Fruit fly (Drosophila melanogaster): ENCODE results near the gene Nnk.

Nnk gene

DNA sequence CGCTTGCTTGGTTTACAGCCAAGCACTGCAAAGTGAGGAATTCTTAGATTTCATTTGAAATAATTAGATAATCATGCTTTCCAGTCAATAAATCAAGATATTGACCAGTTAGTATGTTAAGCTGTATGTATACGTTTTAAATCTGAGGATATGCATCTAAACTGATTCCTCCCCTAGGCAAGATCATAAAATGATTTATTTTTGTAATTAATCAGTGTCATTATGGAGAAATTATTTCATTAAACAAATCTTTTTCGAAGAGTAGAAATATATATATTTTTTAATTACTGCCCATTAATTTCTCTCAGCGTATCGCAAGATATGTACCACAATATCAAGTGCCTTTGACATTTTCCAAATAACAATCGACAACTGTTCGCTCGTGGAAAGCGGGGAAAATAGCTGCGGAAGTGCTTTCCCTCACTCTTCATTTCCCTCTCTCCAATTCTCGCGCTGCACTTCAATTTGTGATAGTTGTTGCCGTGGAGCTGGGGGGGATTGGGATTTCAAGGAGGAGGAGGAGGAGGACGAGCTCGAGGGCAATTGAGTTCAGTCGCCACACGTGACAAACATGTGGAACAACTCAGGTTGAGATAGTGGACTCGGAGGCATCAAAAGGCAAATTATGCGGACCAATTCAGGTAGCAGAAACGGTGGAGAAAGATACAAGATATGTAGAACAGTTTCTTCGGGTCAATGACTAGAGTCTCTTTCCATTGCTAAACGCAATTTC is 9.3 kb upstream of the Nnk start (continued):
- no peak for TF ChIP-seq prd (optimal IDR thresholded peaks at IDR 0.05)
- TF ChIP-seq prd (GFP tag; IDR thresholded peaks at IDR 0.05) = peak; percentile 25; the same call in 1 of the 3 replicates
- no peak for TF ChIP-seq CG3838 (GFP tag; optimal IDR thresholded peaks at IDR 0.05)
- peak; percentile 64 for TF ChIP-seq CG17361 (GFP tag; IDR thresholded peaks at IDR 0.05)
- no peak for TF ChIP-seq CG2120 (GFP tag; optimal IDR thresholded peaks at IDR 0.05)
- TF ChIP-seq CG6689 (GFP tag; IDR thresholded peaks at IDR 0.05) = no peak
- no peak for TF ChIP-seq Kr (GFP tag; optimal IDR thresholded peaks at IDR 0.05)
- no peak for TF ChIP-seq CG15601 (tag; optimal IDR thresholded peaks at IDR 0.05)
- TF ChIP-seq Sox100B (GFP tag; optimal IDR thresholded peaks at IDR 0.05) = no peak
- TF ChIP-seq Sry-β (GFP tag; optimal IDR thresholded peaks at IDR 0.05) = no peak
- TF ChIP-seq CG6683 (GFP tag; optimal IDR thresholded peaks at IDR 0.05) = no peak
- no peak for TF ChIP-seq oc (tag; optimal IDR thresholded peaks at IDR 0.05)
- TF ChIP-seq HmgZ (tag; optimal IDR thresholded peaks at IDR 0.05) = no peak
- no peak for TF ChIP-seq chn (GFP tag; optimal IDR thresholded peaks at IDR 0.05)
- TF ChIP-seq D (optimal IDR thresholded peaks at IDR 0.05) = no peak
- peak; percentile 34 for TF ChIP-seq D (GFP tag; optimal IDR thresholded peaks at IDR 0.05)
- TF ChIP-seq Pdp1 (GFP tag; optimal IDR thresholded peaks at IDR 0.05) = no peak
- no peak for TF ChIP-seq YL-1 (GFP tag; optimal IDR thresholded peaks at IDR 0.05)
- TF ChIP-seq CG4820 (GFP tag; optimal IDR thresholded peaks at IDR 0.05) = peak; percentile 24
- no peak for TF ChIP-seq CG1832 (GFP tag; optimal IDR thresholded peaks at IDR 0.05)
- TF ChIP-seq CG15073 (GFP tag; optimal IDR thresholded peaks at IDR 0.05) = no peak
- no peak for TF ChIP-seq zfh1 (GFP tag; IDR thresholded peaks at IDR 0.05)
- no peak for TF ChIP-seq CG10462 (GFP tag; optimal IDR thresholded peaks at IDR 0.05)
- TF ChIP-seq hbn (GFP tag; IDR thresholded peaks at IDR 0.05; ENCODE audit: partially characterized antibody) = no peak
- TF ChIP-seq ind (GFP tag; optimal IDR thresholded peaks at IDR 0.05) = no peak
- no peak for TF ChIP-seq CG33213 (GFP tag; optimal IDR thresholded peaks at IDR 0.05)
- no peak for TF ChIP-seq dati (GFP tag; IDR thresholded peaks at IDR 0.05)
- TF ChIP-seq CG1647 (GFP tag; optimal IDR thresholded peaks at IDR 0.05) = no peak
- no peak for TF ChIP-seq her (GFP tag; optimal IDR thresholded peaks at IDR 0.05)
- TF ChIP-seq ci (GFP tag; IDR thresholded peaks at IDR 0.05) = no peak
- TF ChIP-seq CG12391 (tag; optimal IDR thresholded peaks at IDR 0.05) = no peak
- no peak for TF ChIP-seq CG7271 (tag; optimal IDR thresholded peaks at IDR 0.05)
- TF ChIP-seq Nf-YC (tag; optimal IDR thresholded peaks at IDR 0.05) = no peak
- no peak for TF ChIP-seq gcm2 (GFP tag; optimal IDR thresholded peaks at IDR 0.05)
- TF ChIP-seq CG9797 (GFP tag; optimal IDR thresholded peaks at IDR 0.05) = no peak
- TF ChIP-seq CG18262 (tag; optimal IDR thresholded peaks at IDR 0.05) = peak; percentile 77
- TF ChIP-seq Rx (GFP tag; IDR thresholded peaks at IDR 0.05) = no peak
- TF ChIP-seq H15 (GFP tag; IDR thresholded peaks at IDR 0.05) = no peak
- no peak for TF ChIP-seq maf-S (GFP tag; optimal IDR thresholded peaks at IDR 0.05)
- TF ChIP-seq CG9215 (GFP tag; IDR thresholded peaks at IDR 0.05) = no peak
- TF ChIP-seq CG12659 (GFP tag; optimal IDR thresholded peaks at IDR 0.05) = no peak
- no peak for TF ChIP-seq vnd (GFP tag; IDR thresholded peaks at IDR 0.05; ENCODE audit: partially characterized antibody)
- TF ChIP-seq CG9817 (tag; optimal IDR thresholded peaks at IDR 0.05) = no peak
- TF ChIP-seq Sry-δ (GFP tag; optimal IDR thresholded peaks at IDR 0.05) = no peak
- no peak for TF ChIP-seq Meics (GFP tag; optimal IDR thresholded peaks at IDR 0.05)
- no peak for TF ChIP-seq CG16779 (GFP tag; IDR thresholded peaks at IDR 0.05)
- TF ChIP-seq CG10267 (tag; optimal IDR thresholded peaks at IDR 0.05) = peak; percentile 41
- TF ChIP-seq Ets65A (GFP tag) = no peak
- TF ChIP-seq CG10654 (GFP tag; optimal IDR thresholded peaks at IDR 0.05) = no peak
- TF ChIP-seq Bdp1 (GFP tag; optimal IDR thresholded peaks at IDR 0.05) = no peak
- no peak for TF ChIP-seq insv (GFP tag; optimal IDR thresholded peaks at IDR 0.05)
